Fruit fly (Drosophila melanogaster): ENCODE results near the gene kel.

dm6 chr2L:18146618-18147099 is 8.8 kb upstream of the kel start:
- TF ChIP-seq EcR (GFP tag; optimal IDR thresholded peaks at IDR 0.05) (no peak), psq (optimal IDR thresholded peaks at IDR 0.05) (no peak), pan (optimal IDR thresholded peaks at IDR 0.05) (no peak)
